Fruit fly (Drosophila melanogaster) S2 (cell line): ENCODE data around the gene Gorab.

Experiments used
- CG8478 ChIP-seq: fragments of >200 bp; optimal IDR thresholded peaks from 2 replicates; lab custom pipeline; 2018
- CTCF ChIP-seq, 2 experiments: fragments of >200 bp; optimal IDR thresholded peaks; 2 replicates each; lab custom pipeline; 2018

- no peak for TF ChIP-seq CG8478 (lab: Kevin White, UChicago)
- no peak for TF ChIP-seq CTCF (optimal IDR thresholded peaks at IDR 0.05; lab: Kevin White, UChicago)
Observed at dm6 chr3L:17427013-17427412, 1.6 kb downstream of the Gorab start, which contains the start of gene Polr3G.
